Fruit fly (Drosophila melanogaster): ENCODE results near the gene Sptz.

Gene Sptz

dm6 chr3R:11457286-11457685 is 35.4 kb downstream of the Sptz start:
- 0 out of 3 replicates have a peak, but pooled peaks have one; percentile 14 for TF ChIP-seq CG6163 (GFP tag; IDR thresholded peaks at IDR 0.05)
- TF ChIP-seq dac (GFP tag; optimal IDR thresholded peaks at IDR 0.05): no peak
- TF ChIP-seq acj6 (GFP tag; optimal IDR thresholded peaks at IDR 0.05): no peak
- TF ChIP-seq Ets96B (tag; optimal IDR thresholded peaks at IDR 0.05): no peak
- TF ChIP-seq vri (GFP tag; optimal IDR thresholded peaks at IDR 0.05): no peak
- TF ChIP-seq CG3919 (GFP tag; optimal IDR thresholded peaks at IDR 0.05): no peak
- TF ChIP-seq Gug (GFP tag; IDR thresholded peaks at IDR 0.05): no peak
- TF ChIP-seq CG31627 (GFP tag; optimal IDR thresholded peaks at IDR 0.05): no peak
- TF ChIP-seq Hr4 (GFP tag; optimal IDR thresholded peaks at IDR 0.05): no peak
- TF ChIP-seq Lpt (GFP tag; optimal IDR thresholded peaks at IDR 0.05): no peak
- peak; percentile 94 for TF ChIP-seq svp (GFP tag)
- TF ChIP-seq Hr38 (GFP tag; optimal IDR thresholded peaks at IDR 0.05): no peak
- no peak for TF ChIP-seq Eip78C (GFP tag)
- no peak for TF ChIP-seq esn (GFP tag; optimal IDR thresholded peaks at IDR 0.05)
- no peak for TF ChIP-seq topi (GFP tag; optimal IDR thresholded peaks at IDR 0.05)
- TF ChIP-seq CG6854 (GFP tag; optimal IDR thresholded peaks at IDR 0.05): no peak
- no peak for TF ChIP-seq pdm3 (GFP tag; optimal IDR thresholded peaks at IDR 0.05)

dm6 chr3R:11458022-11458850 is 36.3 kb downstream of the Sptz start:
- TF ChIP-seq CG8319 (GFP tag; optimal IDR thresholded peaks at IDR 0.05) (no peak), CG16779 (tag; optimal IDR thresholded peaks at IDR 0.05) (no peak), esn (GFP tag; optimal IDR thresholded peaks at IDR 0.05) (peak; percentile 27), CG6276 (GFP tag; optimal IDR thresholded peaks at IDR 0.05) (no peak), Hr38 (GFP tag; optimal IDR thresholded peaks at IDR 0.05) (no peak), Met (GFP tag; optimal IDR thresholded peaks at IDR 0.05) (peak; percentile 27), Eip93F (GFP tag; optimal IDR thresholded peaks at IDR 0.05) (no peak), Lpt (GFP tag; optimal IDR thresholded peaks at IDR 0.05) (no peak), cyc (GFP tag; optimal IDR thresholded peaks at IDR 0.05) (peak; percentile 12), Hr4 (GFP tag; optimal IDR thresholded peaks at IDR 0.05) (no peak), Eip78C (GFP tag) (no peak), CG31627 (GFP tag; optimal IDR thresholded peaks at IDR 0.05) (peak; percentile 28), topi (GFP tag; optimal IDR thresholded peaks at IDR 0.05) (no peak), CG11902 (GFP tag; optimal IDR thresholded peaks at IDR 0.05) (no peak), fd59A (GFP tag; optimal IDR thresholded peaks at IDR 0.05) (no peak), CG4318 (GFP tag; optimal IDR thresholded peaks at IDR 0.05) (no peak), Blimp-1 (GFP tag; optimal IDR thresholded peaks at IDR 0.05) (no peak), CG6163 (GFP tag; IDR thresholded peaks at IDR 0.05) (peak; percentile 36; the same call in 1 of the 3 replicates), CG11762 (GFP tag; optimal IDR thresholded peaks at IDR 0.05; ENCODE audit: insufficient read depth) (no peak), dac (GFP tag; optimal IDR thresholded peaks at IDR 0.05) (no peak), CG10631 (GFP tag; optimal IDR thresholded peaks at IDR 0.05) (no peak), CG9139 (GFP tag; optimal IDR thresholded peaks at IDR 0.05) (no peak), fkh (GFP tag; optimal IDR thresholded peaks at IDR 0.05) (no peak), achi (GFP tag; optimal IDR thresholded peaks at IDR 0.05) (no peak), CG10669 (GFP tag; optimal IDR thresholded peaks at IDR 0.05) (no peak), CG7368 (GFP tag; optimal IDR thresholded peaks at IDR 0.05) (no peak), Eip75B (GFP tag; optimal IDR thresholded peaks at IDR 0.05) (no peak), fd85E (GFP tag; optimal IDR thresholded peaks at IDR 0.05) (no peak), CG34406 (GFP tag; optimal IDR thresholded peaks at IDR 0.05) (no peak), CG8632 (GFP tag; optimal IDR thresholded peaks at IDR 0.05) (no peak), Ets96B (tag; optimal IDR thresholded peaks at IDR 0.05) (no peak), Hr39 (GFP tag; optimal IDR thresholded peaks at IDR 0.05) (peak; percentile 49), svp (GFP tag) (peak; percentile 96), acj6 (GFP tag; optimal IDR thresholded peaks at IDR 0.05) (no peak), CG3032 (tag; optimal IDR thresholded peaks at IDR 0.05) (no peak), CG1621 (tag; optimal IDR thresholded peaks at IDR 0.05) (no peak), vri (GFP tag; optimal IDR thresholded peaks at IDR 0.05) (peak; percentile 15), OdsH (GFP tag; optimal IDR thresholded peaks at IDR 0.05) (no peak), salr (GFP tag; optimal IDR thresholded peaks at IDR 0.05) (no peak), CG15336 (GFP tag; IDR thresholded peaks at IDR 0.05) (no peak), CG6808 (GFP tag; optimal IDR thresholded peaks at IDR 0.05) (no peak)

All from whole organism, prepupa.